Worm (Caenorhabditis elegans) whole organism, mixed stage, embryonic: ENCODE data around the gene srg-22.
A peak's percentile ranks its signal among the peaks of the same experiment; 100 is the strongest.

ENCODE experiments used
- M03D4.4 ChIP-seq: sonication (generic microtip); optimal IDR thresholded peaks from 2 replicates; lab custom pipeline; 2017; ENCODE audit warnings: mild to moderate bottlenecking, missing genetic modification characterization, missing compliant biosample characterization
- bed-3 ChIP-seq: fragments of 200-800 bp; sonication (Bioruptor generic); optimal IDR thresholded peaks from 3 replicates; lab custom pipeline; 2018; ENCODE audit warnings: mild to moderate bottlenecking, missing genetic modification characterization, moderate library complexity, missing compliant biosample characterization
- blmp-1 ChIP-seq: fragments of 150-350 bp; optimal IDR thresholded peaks from 2 replicates; lab custom pipeline; 2014; ENCODE audit warnings: missing biosample characterization, missing genetic modification characterization
- ceh-39 ChIP-seq: fragments of 150-350 bp; optimal IDR thresholded peaks from 2 replicates; lab custom pipeline; 2014; ENCODE audit warnings: missing biosample characterization, missing genetic modification characterization
- ceh-43 ChIP-seq: fragments of 200-800 bp; sonication (Bioruptor generic); optimal IDR thresholded peaks from 2 replicates; lab custom pipeline; 2018; ENCODE audit warnings: mild to moderate bottlenecking, missing genetic modification characterization, moderate library complexity, missing compliant biosample characterization
- ces-1 ChIP-seq: fragments of 150-350 bp; optimal IDR thresholded peaks from 2 replicates; lab custom pipeline; 2014; ENCODE audit warnings: missing biosample characterization, missing genetic modification reagents, missing genetic modification characterization
- cnd-1 ChIP-seq: fragments of 200-800 bp; sonication (Bioruptor generic); optimal IDR thresholded peaks from 2 replicates; lab custom pipeline; 2018; ENCODE audit warnings: mild to moderate bottlenecking, missing genetic modification characterization, missing compliant biosample characterization
- drap-1 ChIP-seq: fragments of 200-800 bp; sonication (Bioruptor generic); optimal IDR thresholded peaks from 3 replicates; lab custom pipeline; 2018; ENCODE audit warnings: mild to moderate bottlenecking, missing genetic modification characterization, missing compliant biosample characterization
- elt-1 ChIP-seq: sonication (generic microtip); optimal IDR thresholded peaks from 2 replicates; lab custom pipeline; 2017; ENCODE audit warnings: missing genetic modification characterization, mild to moderate bottlenecking, missing compliant biosample characterization, antibody characterized with exemption, moderate library complexity, borderline replicate concordance; ENCODE audit not compliant: insufficient read depth
- elt-3 ChIP-seq: fragments of 150-350 bp; optimal IDR thresholded peaks from 2 replicates; lab custom pipeline; 2014; ENCODE audit warnings: missing biosample characterization, missing genetic modification characterization
- flh-1 ChIP-seq: fragments of 200-800 bp; sonication (Bioruptor generic); optimal IDR thresholded peaks from 2 replicates; lab custom pipeline; 2018; ENCODE audit warnings: mild to moderate bottlenecking, missing genetic modification characterization, moderate library complexity, missing compliant biosample characterization
- ham-2 ChIP-seq: fragments of 200-800 bp; sonication (Bioruptor generic); optimal IDR thresholded peaks from 2 replicates; lab custom pipeline; 2018; ENCODE audit warnings: mild to moderate bottlenecking, missing genetic modification characterization, missing compliant biosample characterization
- hlh-1 ChIP-seq: fragments of 150-350 bp; optimal IDR thresholded peaks from 2 replicates; lab custom pipeline; 2014; ENCODE audit warnings: missing biosample characterization, missing genetic modification reagents, missing genetic modification characterization
- lin-13 ChIP-seq: fragments of 150-350 bp; optimal IDR thresholded peaks from 2 replicates; lab custom pipeline; 2014; ENCODE audit warnings: missing biosample characterization, missing genetic modification characterization
- lin-32 ChIP-seq: fragments of 200-800 bp; sonication (Bioruptor generic); optimal IDR thresholded peaks from 2 replicates; lab custom pipeline; 2018; ENCODE audit warnings: mild to moderate bottlenecking, missing genetic modification characterization, missing compliant biosample characterization
- lsy-2 ChIP-seq: fragments of 150-350 bp; optimal IDR thresholded peaks from 2 replicates; lab custom pipeline; 2014; ENCODE audit warnings: missing biosample characterization, missing genetic modification characterization
- mab-5 ChIP-seq: fragments of 150-350 bp; optimal IDR thresholded peaks from 2 replicates; lab custom pipeline; 2014; ENCODE audit warnings: missing biosample characterization, missing genetic modification characterization
- mep-1 ChIP-seq: fragments of 150-350 bp; optimal IDR thresholded peaks from 2 replicates; lab custom pipeline; 2017; ENCODE audit warnings: missing biosample characterization, missing genetic modification reagents, missing genetic modification characterization, inconsistent platforms
- nhr-12 ChIP-seq: fragments of 150-350 bp; optimal IDR thresholded peaks from 2 replicates; lab custom pipeline; 2014; ENCODE audit warnings: missing biosample characterization, missing genetic modification characterization
- nhr-2 ChIP-seq: fragments of 150-350 bp; optimal IDR thresholded peaks from 2 replicates; lab custom pipeline; 2014; ENCODE audit warnings: missing biosample characterization, missing genetic modification characterization
- nhr-237 ChIP-seq: fragments of 150-350 bp; optimal IDR thresholded peaks from 2 replicates; lab custom pipeline; 2014; ENCODE audit warnings: missing biosample characterization, missing genetic modification characterization
- nhr-28 ChIP-seq: fragments of 150-350 bp; optimal IDR thresholded peaks from 2 replicates; lab custom pipeline; 2014; ENCODE audit warnings: missing biosample characterization, missing genetic modification characterization
- nhr-76 ChIP-seq: sonication (generic microtip); optimal IDR thresholded peaks from 2 replicates; lab custom pipeline; 2017; ENCODE audit warnings: missing biosample characterization, missing genetic modification characterization
- pha-4 ChIP-seq: fragments of 150-350 bp; optimal IDR thresholded peaks from 2 replicates; lab custom pipeline; 2018; ENCODE audit warnings: missing biosample characterization, missing genetic modification reagents, missing genetic modification characterization
- sem-2 ChIP-seq: fragments of 200-800 bp; sonication (Bioruptor generic); optimal IDR thresholded peaks from 2 replicates; lab custom pipeline; 2018; ENCODE audit warnings: mild to moderate bottlenecking, missing genetic modification characterization, missing compliant biosample characterization
- snpc-4 ChIP-seq: fragments of 150-350 bp; optimal IDR thresholded peaks from 2 replicates; lab custom pipeline; 2014; ENCODE audit warnings: missing biosample characterization, missing genetic modification characterization
- sptf-1 ChIP-seq: sonication (generic microtip); optimal IDR thresholded peaks from 2 replicates; lab custom pipeline; 2017; ENCODE audit warnings: mild to moderate bottlenecking, missing genetic modification characterization, moderate library complexity, missing compliant biosample characterization
- tbx-8 ChIP-seq: fragments of 200-800 bp; sonication (Bioruptor generic); optimal IDR thresholded peaks from 2 replicates; lab custom pipeline; 2018; ENCODE audit warnings: mild to moderate bottlenecking, missing genetic modification characterization, moderate library complexity, missing compliant biosample characterization
- unc-120 ChIP-seq: sonication (generic microtip); optimal IDR thresholded peaks from 2 replicates; lab custom pipeline; 2017; ENCODE audit warnings: missing genetic modification characterization, missing compliant biosample characterization; ENCODE audit not compliant: poor library complexity, severe bottlenecking
- unc-62 ChIP-seq: fragments of 150-350 bp; optimal IDR thresholded peaks from 2 replicates; lab custom pipeline; 2014; ENCODE audit warnings: missing biosample characterization, missing genetic modification reagents, missing genetic modification characterization

The srg-22 gene

DNA sequence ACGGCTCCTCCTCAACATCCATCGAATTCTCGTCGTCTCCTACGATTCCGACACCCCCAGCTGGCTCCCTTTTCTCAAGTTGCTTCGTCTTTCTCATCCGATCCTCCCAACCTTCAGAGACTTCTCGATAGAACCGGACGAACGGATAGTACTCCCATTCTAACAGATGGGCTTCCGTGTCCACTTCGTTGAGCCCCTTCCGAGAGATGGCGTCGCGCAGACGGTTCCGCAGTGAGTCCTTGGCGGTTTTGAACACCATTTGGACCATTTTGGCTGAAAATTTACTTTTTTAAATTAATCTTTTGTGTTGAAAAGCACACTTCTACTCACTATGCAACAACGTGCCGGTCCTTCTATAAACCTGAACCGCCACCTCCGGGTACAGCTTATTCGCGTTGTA is 39.6 kb downstream of the srg-22 start:
- TF ChIP-seq snpc-4 (tag; lab: Kevin White, UChicago): no peak
- no peak for TF ChIP-seq ceh-39 (tag; lab: Kevin White, UChicago)
- no peak for TF ChIP-seq cnd-1
- TF ChIP-seq pha-4 (tag; lab: Kevin White, UChicago): no peak
- TF ChIP-seq ceh-43 (GFP tag; lab: Kevin White, UChicago): no peak
- no peak for TF ChIP-seq nhr-12 (tag; lab: Kevin White, UChicago)
- no peak for TF ChIP-seq elt-3
- no peak for TF ChIP-seq elt-1 (tag; lab: Kevin White, UChicago)
- TF ChIP-seq nhr-2 (tag; lab: Kevin White, UChicago): no peak

- no peak for TF ChIP-seq mab-5 (tag; lab: Kevin White, UChicago)
- no peak for TF ChIP-seq lin-32 (GFP tag; lab: Kevin White, UChicago)
- TF ChIP-seq sem-2 (GFP tag; lab: Kevin White, UChicago): no peak
- TF ChIP-seq blmp-1: no peak
- no peak for TF ChIP-seq mep-1
- TF ChIP-seq cnd-1: no peak
- TF ChIP-seq sptf-1 (tag; lab: Kevin White, UChicago): no peak
- no peak for TF ChIP-seq lsy-2 (tag; lab: Kevin White, UChicago)
- TF ChIP-seq bed-3 (GFP tag; lab: Kevin White, UChicago): no peak
- no peak for TF ChIP-seq unc-120 (tag; lab: Kevin White, UChicago)
- no peak for TF ChIP-seq lin-13 (tag; lab: Kevin White, UChicago)
- no peak for TF ChIP-seq flh-1
These were observed 40.4 kb downstream of the srg-22 start for ce11 chrII:3052843-3053242.

ce11 chrII:3051332-3051731 is 41.9 kb downstream of the srg-22 start:
- TF ChIP-seq nhr-28 (no peak), drap-1 (GFP tag; lab: Kevin White, UChicago) (no peak), ces-1 (no peak), hlh-1 (no peak), ceh-43 (GFP tag; lab: Kevin White, UChicago) (no peak), lin-13 (tag; lab: Kevin White, UChicago) (no peak), unc-62 (no peak), ceh-39 (tag; lab: Kevin White, UChicago) (no peak), nhr-12 (tag; lab: Kevin White, UChicago) (no peak), nhr-76 (no peak), snpc-4 (tag; lab: Kevin White, UChicago) (no peak), sem-2 (GFP tag; lab: Kevin White, UChicago) (no peak), flh-1 (no peak), mab-5 (tag; lab: Kevin White, UChicago) (no peak), bed-3 (GFP tag; lab: Kevin White, UChicago) (no peak), nhr-237 (tag; lab: Kevin White, UChicago) (no peak)
- TF ChIP-seq, all 35 proteins: peak for 0

DNA sequence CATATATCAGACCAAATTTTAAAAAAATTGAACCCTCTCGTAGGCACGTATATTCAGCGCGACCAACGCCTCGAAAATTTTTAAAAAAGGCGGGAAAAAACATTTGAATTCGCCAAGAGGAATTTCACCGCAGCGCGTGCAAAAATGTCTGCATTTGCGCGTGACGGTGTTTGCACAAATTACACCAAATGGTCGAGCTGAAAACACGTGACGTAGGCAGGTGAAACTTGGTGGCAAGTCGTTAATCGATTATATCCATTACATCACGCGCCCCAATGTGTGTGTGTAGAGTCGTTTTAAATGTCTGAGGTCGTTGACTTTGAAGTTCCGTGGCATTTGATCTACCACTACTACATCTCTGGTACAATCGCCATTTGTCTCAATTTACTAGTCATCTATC is 42.5 kb downstream of the srg-22 start, which contains the start of gene sri-31:
Gene sri-31 (plus strand): TSS at position 301 of the 400 bp plus-strand sequence.
- TF ChIP-seq bed-3 (GFP tag; lab: Kevin White, UChicago): no peak
- TF ChIP-seq pha-4 (tag; lab: Kevin White, UChicago): no peak
- TF ChIP-seq snpc-4 (tag; lab: Kevin White, UChicago): no peak
- TF ChIP-seq nhr-28: no peak
- TF ChIP-seq sem-2 (GFP tag; lab: Kevin White, UChicago): no peak
- TF ChIP-seq ceh-43 (GFP tag; lab: Kevin White, UChicago): no peak
- no peak for TF ChIP-seq ces-1
- no peak for TF ChIP-seq lin-13 (tag; lab: Kevin White, UChicago)
- no peak for TF ChIP-seq nhr-2 (tag; lab: Kevin White, UChicago)
- no peak for TF ChIP-seq cnd-1
- no peak for TF ChIP-seq M03D4.4 (tag; lab: Kevin White, UChicago)
- no peak for TF ChIP-seq lsy-2 (tag; lab: Kevin White, UChicago)
- no peak for TF ChIP-seq tbx-8 (GFP tag; lab: Kevin White, UChicago)
- no peak for TF ChIP-seq mep-1
- no peak for TF ChIP-seq blmp-1

DNA sequence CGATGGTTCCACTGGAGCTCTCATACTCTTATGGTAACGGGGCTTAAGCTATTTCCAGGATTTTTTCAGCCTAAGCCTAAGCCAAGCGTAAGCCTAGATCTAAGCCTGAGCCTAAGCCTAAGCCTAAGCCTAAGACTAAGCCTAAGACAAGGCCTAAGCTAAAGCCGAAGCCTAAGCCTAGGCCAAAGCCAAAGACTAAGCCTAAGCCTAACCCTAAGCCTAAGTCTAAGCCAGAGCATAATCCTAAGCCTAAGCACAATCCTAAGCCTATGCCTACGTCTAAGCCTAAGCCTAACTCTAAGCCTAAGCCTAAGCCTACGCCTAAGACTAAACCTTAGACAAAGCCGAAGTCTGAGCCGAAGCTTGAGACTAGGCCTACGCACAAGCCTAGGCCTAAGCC is 44.3 kb downstream of the srg-22 start:
- peak; percentile 1 for TF ChIP-seq ham-2 (GFP tag; lab: Kevin White, UChicago)
- no peak for TF ChIP-seq nhr-12 (tag; lab: Kevin White, UChicago)
- TF ChIP-seq pha-4 (tag; lab: Kevin White, UChicago): no peak
- TF ChIP-seq bed-3 (GFP tag; lab: Kevin White, UChicago): no peak
- no peak for TF ChIP-seq ceh-39 (tag; lab: Kevin White, UChicago)
- no peak for TF ChIP-seq mep-1
- TF ChIP-seq, all 35 proteins: peak for 1
